Worm (Caenorhabditis elegans) whole organism, L2 larva: ENCODE measurements around the gene F17C11.4.

Experiments
- C34F6.9 ChIP-seq: fragments of 150-350 bp; optimal IDR thresholded peaks from 2 replicates; lab custom pipeline; 2014; ENCODE audit warnings: missing biosample characterization, missing genetic modification characterization
- F13H6.1 ChIP-seq: sonication (generic microtip); optimal IDR thresholded peaks from 2 replicates; lab custom pipeline; 2016; ENCODE audit warnings: missing genetic modification characterization, missing compliant biosample characterization
- R02D3.7 ChIP-seq: fragments of 150-350 bp; optimal IDR thresholded peaks from 2 replicates; lab custom pipeline; 2014; ENCODE audit warnings: missing biosample characterization, missing genetic modification characterization
- Y55F3AM.14 ChIP-seq: fragments of 200-800 bp; sonication (Bioruptor generic); optimal IDR thresholded peaks from 2 replicates; lab custom pipeline; 2018; ENCODE audit warnings: mild to moderate bottlenecking, missing genetic modification characterization, missing compliant biosample characterization
- ZK546.5 ChIP-seq: sonication (generic microtip); optimal IDR thresholded peaks from 2 replicates; lab custom pipeline; 2017; ENCODE audit warnings: missing biosample characterization, missing genetic modification characterization
- alr-1 ChIP-seq: fragments of 150-350 bp; optimal IDR thresholded peaks from 2 replicates; lab custom pipeline; 2014; ENCODE audit warnings: missing biosample characterization, missing genetic modification characterization
- aly-2 ChIP-seq: fragments of 150-350 bp; optimal IDR thresholded peaks from 2 replicates; lab custom pipeline; 2014; ENCODE audit warnings: missing biosample characterization, missing genetic modification characterization
- blmp-1 ChIP-seq: sonication (generic microtip); optimal IDR thresholded peaks from 2 replicates; lab custom pipeline; 2017; ENCODE audit warnings: missing genetic modification characterization, mild to moderate bottlenecking, missing compliant biosample characterization, antibody characterized with exemption, moderate library complexity; ENCODE audit not compliant: insufficient read depth
- ceh-16 ChIP-seq: fragments of 150-350 bp; optimal IDR thresholded peaks from 2 replicates; lab custom pipeline; 2014; ENCODE audit warnings: missing biosample characterization, missing genetic modification characterization
- ceh-82 ChIP-seq: fragments of 150-350 bp; optimal IDR thresholded peaks from 2 replicates; lab custom pipeline; 2014; ENCODE audit warnings: missing biosample characterization, missing genetic modification characterization
- crh-2 ChIP-seq: sonication (generic microtip); optimal IDR thresholded peaks from 2 replicates; lab custom pipeline; 2017; ENCODE audit warnings: missing biosample characterization, missing genetic modification characterization
- dmd-4 ChIP-seq: sonication (generic microtip); optimal IDR thresholded peaks from 2 replicates; lab custom pipeline; 2017; ENCODE audit warnings: missing biosample characterization, missing genetic modification characterization
- egl-27 ChIP-seq: sonication (generic microtip); optimal IDR thresholded peaks from 3 replicates; lab custom pipeline; 2017; ENCODE audit warnings: missing biosample characterization, missing genetic modification reagents, missing genetic modification characterization
- elt-1 ChIP-seq: fragments of 150-350 bp; optimal IDR thresholded peaks from 2 replicates; lab custom pipeline; 2014; ENCODE audit warnings: missing biosample characterization, missing genetic modification characterization
- elt-3 ChIP-seq: sonication (generic microtip); optimal IDR thresholded peaks from 2 replicates; lab custom pipeline; 2017; ENCODE audit warnings: missing biosample characterization, missing genetic modification characterization
- fos-1 ChIP-seq: fragments of 150-350 bp; optimal IDR thresholded peaks from 2 replicates; lab custom pipeline; 2014; ENCODE audit warnings: missing biosample characterization, missing genetic modification characterization
- gmeb-1 ChIP-seq: fragments of 150-350 bp; optimal IDR thresholded peaks from 2 replicates; lab custom pipeline; 2014; ENCODE audit warnings: missing biosample characterization, missing genetic modification characterization
- lin-11 ChIP-seq: fragments of 150-350 bp; sonication (generic microtip); optimal IDR thresholded peaks from 2 replicates; lab custom pipeline; 2014; ENCODE audit warnings: missing biosample characterization, missing genetic modification characterization, inconsistent platforms, mixed read lengths
- lin-13 ChIP-seq: fragments of 150-350 bp; optimal IDR thresholded peaks from 2 replicates; lab custom pipeline; 2014; ENCODE audit warnings: missing biosample characterization, missing genetic modification reagents, missing genetic modification characterization
- lin-39 ChIP-seq: fragments of 150-350 bp; optimal IDR thresholded peaks from 2 replicates; lab custom pipeline; 2014; ENCODE audit warnings: missing biosample characterization, missing genetic modification reagents, missing genetic modification characterization
- lsy-2 ChIP-seq, 2 experiments: fragments of 150-350 bp in 1 of 2; sonication (generic microtip) in 1 of 2; optimal IDR thresholded peaks; 2 replicates each; lab custom pipeline; 2014 to 2017; ENCODE audit warnings: missing biosample characterization in 2 of 2, missing genetic modification characterization in 2 of 2
- mab-5 ChIP-seq: fragments of 150-350 bp; optimal IDR thresholded peaks from 2 replicates; lab custom pipeline; 2014; ENCODE audit warnings: missing biosample characterization, missing genetic modification characterization
- mbf-1 ChIP-seq: sonication (generic microtip); optimal IDR thresholded peaks from 2 replicates; lab custom pipeline; 2017; ENCODE audit warnings: missing biosample characterization, missing genetic modification characterization
- mdl-1 ChIP-seq, 2 experiments: fragments of 150-350 bp in 1 of 2; sonication (generic microtip) in 1 of 2; optimal IDR thresholded peaks; 2 replicates each; lab custom pipeline; 2017; ENCODE audit warnings: missing biosample characterization in 2 of 2, missing genetic modification characterization in 2 of 2
- nhr-10 ChIP-seq: sonication (generic microtip); optimal IDR thresholded peaks from 2 replicates; lab custom pipeline; 2017; ENCODE audit warnings: missing biosample characterization, missing genetic modification characterization
- nhr-11 ChIP-seq: fragments of 150-350 bp; optimal IDR thresholded peaks from 2 replicates; lab custom pipeline; 2014; ENCODE audit warnings: missing biosample characterization, missing genetic modification characterization
- nhr-129 ChIP-seq: fragments of 150-350 bp; optimal IDR thresholded peaks from 2 replicates; lab custom pipeline; 2014; ENCODE audit warnings: missing biosample characterization, missing genetic modification characterization
- nhr-21 ChIP-seq: fragments of 150-350 bp; optimal IDR thresholded peaks from 2 replicates; lab custom pipeline; 2014; ENCODE audit warnings: missing biosample characterization, missing genetic modification characterization
- nhr-23 ChIP-seq: fragments of 150-350 bp; optimal IDR thresholded peaks from 2 replicates; lab custom pipeline; 2014; ENCODE audit warnings: missing biosample characterization, missing genetic modification reagents, missing genetic modification characterization
- nhr-25 ChIP-seq: fragments of 150-350 bp; sonication (generic microtip); optimal IDR thresholded peaks from 3 replicates; lab custom pipeline; 2014; ENCODE audit warnings: missing biosample characterization, missing genetic modification characterization
- nhr-6 ChIP-seq: fragments of 150-350 bp; optimal IDR thresholded peaks from 2 replicates; lab custom pipeline; 2014; ENCODE audit warnings: missing biosample characterization, missing genetic modification characterization
- nhr-77 ChIP-seq: fragments of 150-350 bp; optimal IDR thresholded peaks from 2 replicates; lab custom pipeline; 2014; ENCODE audit warnings: missing biosample characterization, missing genetic modification characterization
- peb-1 ChIP-seq: fragments of 150-350 bp; optimal IDR thresholded peaks from 2 replicates; lab custom pipeline; 2014; ENCODE audit warnings: missing biosample characterization, missing genetic modification characterization
- sem-4 ChIP-seq: fragments of 150-350 bp; optimal IDR thresholded peaks from 2 replicates; lab custom pipeline; 2014; ENCODE audit warnings: missing biosample characterization, missing genetic modification reagents, missing genetic modification characterization
- skn-1 ChIP-seq: sonication (generic microtip); optimal IDR thresholded peaks from 2 replicates; lab custom pipeline; 2017; ENCODE audit warnings: missing biosample characterization, missing genetic modification characterization
- sma-3 ChIP-seq: sonication (generic microtip); optimal IDR thresholded peaks from 2 replicates; lab custom pipeline; 2016; ENCODE audit warnings: missing genetic modification reagents, missing genetic modification characterization, missing compliant biosample characterization
- sma-9 ChIP-seq, 2 experiments: fragments of 150-350 bp in 1 of 2; sonication (generic microtip) in 1 of 2; optimal IDR thresholded peaks; 2 replicates each; lab custom pipeline; 2014 to 2016; ENCODE audit warnings: missing genetic modification characterization in 2 of 2, mild to moderate bottlenecking in 1 of 2, missing biosample characterization in 1 of 2, missing compliant biosample characterization in 1 of 2, missing genetic modification reagents in 1 of 2, moderate library complexity in 1 of 2
- snpc-4 ChIP-seq: fragments of 150-350 bp; optimal IDR thresholded peaks from 2 replicates; lab custom pipeline; 2014; ENCODE audit warnings: missing biosample characterization, missing genetic modification characterization
- unc-39 ChIP-seq: fragments of 150-350 bp; optimal IDR thresholded peaks from 2 replicates; lab custom pipeline; 2014; ENCODE audit warnings: missing biosample characterization, missing genetic modification characterization
- unc-55 ChIP-seq: fragments of 150-350 bp; sonication (generic microtip); optimal IDR thresholded peaks from 3 replicates; lab custom pipeline; 2014; ENCODE audit warnings: missing biosample characterization, missing genetic modification reagents, missing genetic modification characterization
- unc-62 ChIP-seq: fragments of 150-350 bp; optimal IDR thresholded peaks from 2 replicates; lab custom pipeline; 2014; ENCODE audit warnings: missing biosample characterization, missing genetic modification reagents, missing genetic modification characterization
- zag-1 ChIP-seq: fragments of 150-350 bp; optimal IDR thresholded peaks from 2 replicates; lab custom pipeline; 2014; ENCODE audit warnings: missing biosample characterization, missing genetic modification characterization
- ztf-11 ChIP-seq: sonication (generic microtip); optimal IDR thresholded peaks from 2 replicates; lab custom pipeline; 2017; ENCODE audit warnings: missing biosample characterization, missing genetic modification characterization
- ztf-4 ChIP-seq: fragments of 150-350 bp; optimal IDR thresholded peaks from 2 replicates; lab custom pipeline; 2014; ENCODE audit warnings: missing biosample characterization, missing genetic modification characterization

Gene F17C11.4

DNA sequence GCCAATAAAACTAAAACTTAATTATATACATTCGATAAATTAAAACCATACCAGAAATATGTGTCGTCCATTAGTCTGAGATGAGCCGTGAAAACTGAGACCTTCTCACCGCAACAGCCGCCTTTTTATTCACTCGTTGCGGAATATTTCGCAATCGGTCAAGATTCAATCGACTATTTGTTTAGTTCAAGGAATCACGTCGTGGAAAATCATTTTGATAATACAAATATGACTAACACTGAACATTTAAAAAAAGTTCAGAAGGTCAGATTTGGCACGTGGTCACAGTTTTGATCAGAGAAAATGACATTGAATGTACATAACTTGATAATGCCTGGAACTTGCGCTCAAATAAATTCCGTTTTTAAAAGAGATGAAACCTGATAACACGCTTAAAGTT, 12.9 kb upstream of the F17C11.4 start, which contains the start of gene F17C11.11:
Gene F17C11.11 (minus strand): TSS at position 79 of the 400 bp plus-strand sequence.
- TF ChIP-seq aly-2 (tag; lab: Kevin White, UChicago) (no peak), ztf-11 (tag; lab: Kevin White, UChicago) (no peak), elt-1 (tag; lab: Kevin White, UChicago) (no peak), F13H6.1 (tag; lab: Kevin White, UChicago) (peak; percentile 26), sma-9 (GFP tag; optimal IDR thresholded peaks at IDR 0.05; lab: Kevin White, UChicago) (peak; percentile 68), sma-9 (tag; optimal IDR thresholded peaks at IDR 0.05; lab: Kevin White, UChicago) (no peak), unc-39 (tag; lab: Kevin White, UChicago) (no peak), mdl-1 (tag; optimal IDR thresholded peaks at IDR 0.05; lab: Kevin White, UChicago) (no peak), peb-1 (no peak), fos-1 (tag; lab: Kevin White, UChicago) (peak; percentile 58), skn-1 (tag; lab: Kevin White, UChicago) (no peak), crh-2 (tag; lab: Kevin White, UChicago) (peak; percentile 47), lin-11 (tag; lab: Kevin White, UChicago) (no peak), sem-4 (tag; lab: Kevin White, UChicago) (no peak), elt-3 (tag; lab: Kevin White, UChicago) (no peak), gmeb-1 (peak; percentile 23), sma-3 (GFP tag; lab: Kevin White, UChicago) (no peak), unc-55 (no peak), snpc-4 (tag; lab: Kevin White, UChicago) (no peak), C34F6.9 (tag; lab: Kevin White, UChicago) (peak; percentile 28), mbf-1 (tag; lab: Kevin White, UChicago) (no peak), nhr-129 (tag; lab: Kevin White, UChicago) (peak; percentile 99), ZK546.5 (tag; lab: Kevin White, UChicago) (no peak), nhr-21 (tag; lab: Kevin White, UChicago) (peak; percentile 20), lin-13 (GFP tag; lab: Kevin White, UChicago) (no peak)

DNA sequence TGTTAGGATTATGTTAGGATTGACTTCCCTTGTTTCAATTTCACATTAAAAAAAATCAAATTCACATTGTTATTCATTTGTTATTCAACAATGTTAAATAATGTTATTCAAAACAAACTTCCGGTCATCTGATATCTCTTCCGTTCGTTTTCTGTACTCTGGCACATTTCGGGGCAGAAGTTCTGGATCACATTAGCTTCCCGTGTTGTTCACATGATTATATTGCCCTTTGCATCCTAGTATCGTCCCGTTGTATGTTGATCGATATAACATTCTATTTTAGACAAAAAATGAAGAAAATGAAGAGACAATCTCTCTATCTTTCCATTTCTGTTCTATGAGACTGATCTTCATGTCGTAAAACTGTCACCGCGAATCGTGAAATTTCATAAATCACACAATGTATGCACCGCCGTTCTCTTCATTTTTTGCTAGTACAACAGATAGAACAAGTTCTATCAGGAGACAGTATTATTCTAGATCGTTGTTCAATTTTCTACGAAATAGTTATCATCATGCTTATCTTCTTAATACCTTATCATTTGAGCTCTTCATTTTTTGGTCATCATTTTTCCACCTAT, 11.6 kb upstream of the F17C11.4 start:
- TF ChIP-seq nhr-21 (tag; lab: Kevin White, UChicago) (peak; percentile 68), zag-1 (tag; lab: Kevin White, UChicago) (no peak), sma-9 (GFP tag; optimal IDR thresholded peaks at IDR 0.05; lab: Kevin White, UChicago) (peak; percentile 65), sma-9 (tag; optimal IDR thresholded peaks at IDR 0.05; lab: Kevin White, UChicago) (no peak), unc-62 (GFP tag; lab: Kevin White, UChicago) (peak; percentile 24)

DNA sequence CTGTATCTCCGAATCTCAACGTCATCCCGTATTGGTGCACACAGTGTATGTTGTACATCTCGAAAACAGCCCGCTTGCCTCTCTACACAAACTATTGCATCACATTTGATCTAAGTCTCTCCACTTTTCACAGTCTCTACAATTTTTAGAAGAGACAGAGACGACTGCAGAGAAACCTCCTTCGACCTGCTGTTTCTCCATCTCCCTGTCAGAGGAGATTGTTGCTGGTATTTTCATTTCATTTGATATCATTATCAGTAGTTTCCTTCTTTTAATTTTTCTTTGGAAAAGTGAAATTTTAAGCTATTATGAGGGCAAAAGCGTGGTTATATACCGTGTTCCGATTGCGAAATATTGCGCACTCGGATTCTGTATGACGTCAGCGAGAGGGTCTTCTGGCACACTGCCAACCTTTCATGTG, 11.1 kb upstream of the F17C11.4 start:
- TF ChIP-seq R02D3.7 (tag; lab: Kevin White, UChicago) (no peak), skn-1 (tag; lab: Kevin White, UChicago) (peak; percentile 75), sma-3 (GFP tag; lab: Kevin White, UChicago) (peak; percentile 72), nhr-77 (tag; lab: Kevin White, UChicago) (no peak), ceh-16 (tag; lab: Kevin White, UChicago) (no peak), unc-39 (tag; lab: Kevin White, UChicago) (no peak), aly-2 (tag; lab: Kevin White, UChicago) (no peak), C34F6.9 (tag; lab: Kevin White, UChicago) (peak; percentile 75), mdl-1 (tag; optimal IDR thresholded peaks at IDR 0.05; lab: Kevin White, UChicago) (peak in 1 of 2 experiments; percentile 24), lin-11 (tag; lab: Kevin White, UChicago) (no peak), ztf-4 (tag; lab: Kevin White, UChicago) (peak; percentile 48), nhr-21 (tag; lab: Kevin White, UChicago) (peak; percentile 56), ceh-82 (no peak), nhr-10 (tag; lab: Kevin White, UChicago) (no peak), egl-27 (peak; percentile 75), lin-39 (tag; lab: Kevin White, UChicago) (no peak), unc-55 (peak; percentile 59), mbf-1 (tag; lab: Kevin White, UChicago) (no peak), elt-1 (tag; lab: Kevin White, UChicago) (no peak), ztf-11 (tag; lab: Kevin White, UChicago) (no peak), alr-1 (tag; lab: Kevin White, UChicago) (no peak), crh-2 (tag; lab: Kevin White, UChicago) (peak; percentile 81), sem-4 (tag; lab: Kevin White, UChicago) (no peak), gmeb-1 (peak; percentile 62), sma-9 (GFP tag; optimal IDR thresholded peaks at IDR 0.05; lab: Kevin White, UChicago) (peak; percentile 67), sma-9 (tag; optimal IDR thresholded peaks at IDR 0.05; lab: Kevin White, UChicago) (no peak), elt-3 (tag; lab: Kevin White, UChicago) (no peak), nhr-6 (tag; lab: Kevin White, UChicago) (no peak), lsy-2 (tag; optimal IDR thresholded peaks at IDR 0.05; lab: Kevin White, UChicago) (peak in 1 of 2 experiments; percentile 65), Y55F3AM.14 (peak; percentile 77), F13H6.1 (tag; lab: Kevin White, UChicago) (peak; percentile 77), nhr-11 (no peak), ZK546.5 (tag; lab: Kevin White, UChicago) (no peak), snpc-4 (tag; lab: Kevin White, UChicago) (no peak), mab-5 (tag; lab: Kevin White, UChicago) (no peak), nhr-23 (tag; lab: Kevin White, UChicago) (no peak), nhr-25 (peak; percentile 45), dmd-4 (tag; lab: Kevin White, UChicago) (no peak), blmp-1 (tag; lab: Kevin White, UChicago) (peak; percentile 71), nhr-129 (tag; lab: Kevin White, UChicago) (peak; percentile 100), lin-13 (GFP tag; lab: Kevin White, UChicago) (peak; percentile 39)
